Worm (Caenorhabditis elegans) whole organism, late embryonic: ENCODE data around the gene Y48E1B.8.

Source experiments
- Y22D7AL.16 ChIP-seq: sonication (generic microtip); optimal IDR thresholded peaks from 2 replicates; lab custom pipeline; 2016; ENCODE audit warnings: missing genetic modification characterization, missing compliant biosample characterization
- elt-2 ChIP-seq: sonication (generic microtip); optimal IDR thresholded peaks from 2 replicates; lab custom pipeline; 2016; ENCODE audit warnings: missing genetic modification reagents, missing genetic modification characterization, missing compliant biosample characterization

The Y48E1B.8 gene

ce11 chrII:13638576-13638975 lies 53.1 kb downstream of the Y48E1B.8 start:
- TF ChIP-seq elt-2 (peak; percentile 71), Y22D7AL.16 (no peak)
